Worm (Caenorhabditis elegans): ENCODE data around the gene dvc-1.

DNA sequence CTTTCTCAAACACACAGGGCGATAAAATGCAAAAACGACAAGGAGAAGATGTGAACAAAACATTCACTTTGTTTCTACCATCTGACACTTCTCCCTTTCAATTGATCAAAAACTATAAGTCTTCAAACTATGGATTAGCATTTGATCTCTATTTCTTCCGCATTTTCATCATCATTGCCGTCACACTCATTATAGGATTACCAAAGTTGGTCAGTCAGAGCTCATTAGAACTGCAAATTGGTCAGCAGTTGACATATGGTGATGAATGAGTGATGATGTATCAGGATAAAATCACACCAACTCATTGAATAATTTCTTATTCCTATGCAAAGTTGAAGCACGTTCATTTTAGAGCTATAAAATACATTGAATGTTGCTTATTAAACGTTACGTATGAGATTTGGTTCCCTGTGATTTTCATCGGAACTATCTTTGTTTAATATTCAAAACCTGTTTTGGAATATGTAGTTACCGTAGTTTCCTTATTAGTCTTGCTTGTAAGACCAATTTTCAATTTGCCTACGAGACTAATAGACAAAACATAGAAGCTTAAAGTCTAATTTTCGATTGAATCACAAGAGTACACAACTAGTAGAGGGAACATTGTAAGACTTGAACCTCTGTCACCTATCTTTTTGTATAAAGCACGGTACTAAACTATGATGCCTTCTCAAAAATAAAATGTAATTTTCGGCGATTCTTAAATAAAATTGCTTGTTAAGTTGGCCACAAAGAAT, 29.5 kb downstream of the dvc-1 start:
- TF ChIP-seq ama-1 (optimal IDR thresholded peaks at IDR 0.05) (no peak), sea-1 (GFP tag; conservative IDR thresholded peaks at IDR 0.05) (no peak), ceh-36 (tag; optimal IDR thresholded peaks at IDR 0.05) (no peak), tbx-37 (GFP tag; conservative IDR thresholded peaks at IDR 0.05) (no peak), hmbx-1 (tag; optimal IDR thresholded peaks at IDR 0.05) (no peak), B0310.2 (tag; optimal IDR thresholded peaks at IDR 0.05) (no peak), tbx-11 (GFP tag; IDR thresholded peaks at IDR 0.05) (no peak), scrt-1 (GFP tag; IDR thresholded peaks at IDR 0.05) (no peak), flt-1 (GFP tag; IDR thresholded peaks at IDR 0.05) (no peak), F13C5.2 (tag; optimal IDR thresholded peaks at IDR 0.05) (no peak), aly-1 (tag; optimal IDR thresholded peaks at IDR 0.05) (no peak)

Data from whole organism, early embryonic.